Fruit fly (Drosophila melanogaster) whole organism, wandering third instar larva: ENCODE data around the gene Fer2.

Experiments used
- Abd-B ChIP-seq: fragments of >200 bp; optimal IDR thresholded peaks from 2 replicates; lab custom pipeline; 2017; ENCODE audit warnings: missing biosample characterization, missing genetic modification characterization
- CG32264 ChIP-seq: fragments of 200-800 bp; sonication (Bioruptor generic); optimal IDR thresholded peaks from 2 replicates; lab custom pipeline; 2016; ENCODE audit warnings: missing biosample characterization, missing genetic modification characterization
- CG9705 ChIP-seq: fragments of 200-800 bp; sonication (Bioruptor generic); optimal IDR thresholded peaks from 2 replicates; lab custom pipeline; 2018; ENCODE audit warnings: missing biosample characterization, mild to moderate bottlenecking, missing genetic modification characterization
- CrebA ChIP-seq: fragments of 200-800 bp; sonication (Bioruptor generic); optimal IDR thresholded peaks from 2 replicates; lab custom pipeline; 2016; ENCODE audit warnings: missing biosample characterization, mild to moderate bottlenecking, missing genetic modification characterization, borderline replicate concordance
- Dfd ChIP-seq: fragments of >200 bp; optimal IDR thresholded peaks from 2 replicates; lab custom pipeline; 2017; ENCODE audit warnings: missing biosample characterization, missing genetic modification characterization
- Dif ChIP-seq: fragments of 200-275, 200-300 bp; sonication (Bioruptor generic); optimal IDR thresholded peaks from 2 replicates; lab custom pipeline; 2018; ENCODE audit warnings: missing biosample characterization, missing genetic modification characterization; ENCODE audit not compliant: partially characterized antibody
- GATAd ChIP-seq: sonication (Bioruptor generic); optimal IDR thresholded peaks from 2 replicates; lab custom pipeline; 2016; ENCODE audit warnings: missing biosample characterization, missing genetic modification characterization
- HLH106 ChIP-seq: fragments of 200-800 bp; optimal IDR thresholded peaks from 3 replicates; lab custom pipeline; 2019; ENCODE audit warnings: missing biosample characterization, mild to moderate bottlenecking, missing genetic modification characterization, moderate library complexity
- Hnf4 ChIP-seq: fragments of 200-800 bp; sonication (Bioruptor generic); optimal IDR thresholded peaks from 2 replicates; lab custom pipeline; 2016; ENCODE audit warnings: missing biosample characterization, mild to moderate bottlenecking, missing genetic modification characterization
- Hr78 ChIP-seq: fragments of >200 bp; optimal IDR thresholded peaks from 2 replicates; lab custom pipeline; 2017; ENCODE audit warnings: missing biosample characterization, missing genetic modification characterization
- Hr83 ChIP-seq: fragments of 200-300 bp; sonication (Bioruptor generic); optimal IDR thresholded peaks from 2 replicates; lab custom pipeline; 2016; ENCODE audit warnings: missing biosample characterization, mild to moderate bottlenecking, missing genetic modification characterization, moderate library complexity; ENCODE audit not compliant: poor library complexity, severe bottlenecking
- Jra ChIP-seq: sonication (Bioruptor generic); optimal IDR thresholded peaks from 2 replicates; lab custom pipeline; 2016; ENCODE audit warnings: missing biosample characterization, missing genetic modification characterization
- Myc ChIP-seq: fragments of >200 bp; optimal IDR thresholded peaks from 2 replicates; lab custom pipeline; 2017
- N ChIP-seq: fragments of >200 bp; optimal IDR thresholded peaks from 2 replicates; lab custom pipeline; 2018; ENCODE audit warnings: missing biosample characterization, missing external identifiers, missing genetic modification characterization
- OdsH ChIP-seq: fragments of 200-800 bp; sonication (Bioruptor generic); optimal IDR thresholded peaks from 2 replicates; lab custom pipeline; 2016; ENCODE audit warnings: missing biosample characterization, mild to moderate bottlenecking, missing genetic modification characterization
- Rel ChIP-seq, 2 experiments: fragments of 200-800 bp; sonication (Bioruptor generic) in 1 of 2; optimal IDR thresholded peaks; 2 replicates in 1 of 2; 3 replicates in 1 of 2; lab custom pipeline; 2016 to 2019; ENCODE audit warnings: mild to moderate bottlenecking in 2 of 2, missing biosample characterization in 2 of 2, missing genetic modification characterization in 2 of 2, moderate library complexity in 1 of 2
- Sp1 ChIP-seq: fragments of 200-800 bp; sonication (Bioruptor generic); optimal IDR thresholded peaks from 3 replicates; lab custom pipeline; 2019; ENCODE audit warnings: missing biosample characterization, mild to moderate bottlenecking, missing genetic modification characterization, moderate library complexity
- Vsx2 ChIP-seq: fragments of 200-300, 225-300 bp; sonication (Bioruptor generic); optimal IDR thresholded peaks from 2 replicates; lab custom pipeline; 2018; ENCODE audit warnings: missing biosample characterization, missing genetic modification characterization; ENCODE audit not compliant: partially characterized antibody
- br ChIP-seq: fragments of 200-800 bp; sonication (Bioruptor generic); optimal IDR thresholded peaks from 2 replicates; lab custom pipeline; 2016; ENCODE audit warnings: missing biosample characterization, missing genetic modification characterization
- brk ChIP-seq: fragments of 200-800 bp; sonication (Bioruptor generic); optimal IDR thresholded peaks from 2 replicates; lab custom pipeline; 2016; ENCODE audit warnings: missing biosample characterization, mild to moderate bottlenecking, missing genetic modification characterization
- dl ChIP-seq, 2 experiments: fragments of 175-275, 200-275 bp in 1 of 2; fragments of 200-275 bp in 1 of 2; sonication (Bioruptor generic); optimal IDR thresholded peaks; lab custom pipeline; 2018; ENCODE audit warnings: mild to moderate bottlenecking in 2 of 2, missing biosample characterization in 2 of 2, missing genetic modification characterization in 2 of 2, moderate library complexity in 2 of 2; ENCODE audit not compliant: partially characterized antibody in 2 of 2, insufficient read depth in 1 of 2
- dmrt93B ChIP-seq: fragments of 200-800 bp; sonication (Bioruptor generic); optimal IDR thresholded peaks from 2 replicates; lab custom pipeline; 2018; ENCODE audit warnings: missing biosample characterization, mild to moderate bottlenecking, missing genetic modification characterization
- dsf ChIP-seq: sonication (Bioruptor generic); optimal IDR thresholded peaks from 2 replicates; lab custom pipeline; 2016; ENCODE audit warnings: missing biosample characterization, missing genetic modification characterization, borderline replicate concordance
- ey ChIP-seq: fragments of 200-800 bp; sonication (Bioruptor generic); optimal IDR thresholded peaks from 2 replicates; lab custom pipeline; 2016; ENCODE audit warnings: missing biosample characterization, missing genetic modification characterization
- foxo ChIP-seq, 2 experiments: fragments of 200-800 bp; sonication (Bioruptor generic); optimal IDR thresholded peaks; 2 replicates in 1 of 2; 3 replicates in 1 of 2; lab custom pipeline; 2016 to 2017; ENCODE audit warnings: missing biosample characterization in 2 of 2, missing genetic modification characterization in 2 of 2
- fru ChIP-seq: fragments of 200-800 bp; sonication (Bioruptor generic); optimal IDR thresholded peaks from 3 replicates; lab custom pipeline; 2016; ENCODE audit warnings: missing biosample characterization, mild to moderate bottlenecking, missing genetic modification characterization
- h ChIP-seq: fragments of 200-800 bp; sonication (Bioruptor generic); optimal IDR thresholded peaks from 3 replicates; lab custom pipeline; 2016; ENCODE audit warnings: missing biosample characterization, mild to moderate bottlenecking, missing genetic modification characterization
- pan ChIP-seq: fragments of >200 bp; optimal IDR thresholded peaks from 2 replicates; lab custom pipeline; 2017
- psq ChIP-seq: fragments of 200-800 bp; sonication (Bioruptor generic); optimal IDR thresholded peaks from 3 replicates; lab custom pipeline; 2017; ENCODE audit warnings: missing biosample characterization, mild to moderate bottlenecking, missing genetic modification characterization, moderate library complexity
- rgr ChIP-seq: fragments of 200-800 bp; sonication (Bioruptor generic); optimal IDR thresholded peaks from 3 replicates; lab custom pipeline; 2016; ENCODE audit warnings: missing biosample characterization, mild to moderate bottlenecking, missing genetic modification characterization
- sage ChIP-seq: fragments of 200-800 bp; sonication (Bioruptor generic); optimal IDR thresholded peaks from 2 replicates; lab custom pipeline; 2016; ENCODE audit warnings: missing biosample characterization, mild to moderate bottlenecking, missing genetic modification characterization
- sv ChIP-seq: fragments of 200-800 bp; sonication (Bioruptor generic); optimal IDR thresholded peaks from 3 replicates; lab custom pipeline; 2016; ENCODE audit warnings: missing biosample characterization, missing genetic modification characterization
- tai ChIP-seq: sonication (Bioruptor generic); optimal IDR thresholded peaks from 2 replicates; lab custom pipeline; 2016; ENCODE audit warnings: missing biosample characterization, missing genetic modification characterization
- usp ChIP-seq: fragments of >200 bp; optimal IDR thresholded peaks from 2 replicates; lab custom pipeline; 2017; ENCODE audit warnings: missing biosample characterization, missing genetic modification characterization
- woc ChIP-seq: sonication (Bioruptor generic); optimal IDR thresholded peaks from 2 replicates; lab custom pipeline; 2016; ENCODE audit warnings: missing biosample characterization, mild to moderate bottlenecking, missing genetic modification characterization

Fer2 gene

dm6 chr3R:16148712-16149111 lies 2.4 kb downstream of the Fer2 start:
- TF ChIP-seq HLH106 (tag; lab: Kevin White, UChicago) (no peak), Dfd (GFP tag; lab: Kevin White, UChicago) (no peak), dl (GFP tag; optimal IDR thresholded peaks at IDR 0.05; lab: Kevin White, UChicago; ENCODE audit: insufficient read depth in 1 of 2, partially characterized antibody in 2 of 2) (no peak), psq (GFP tag; lab: Kevin White, UChicago) (no peak), tai (GFP tag; lab: Kevin White, UChicago) (no peak), h (GFP tag; lab: Kevin White, UChicago) (no peak), Jra (GFP tag; lab: Kevin White, UChicago) (no peak), CG32264 (no peak), dmrt93B (no peak), sv (no peak)

- TF ChIP-seq dmrt93B (peak; percentile 54), CG9705 (peak; percentile 35), h (GFP tag; lab: Kevin White, UChicago) (peak; percentile 60), dl (GFP tag; optimal IDR thresholded peaks at IDR 0.05; lab: Kevin White, UChicago; ENCODE audit: insufficient read depth in 1 of 2, partially characterized antibody in 2 of 2) (peak; percentile 99 to 100), Hnf4 (GFP tag; lab: Kevin White, UChicago) (no peak), Dif (GFP tag; lab: Kevin White, UChicago) (peak; percentile 100), dsf (GFP tag; lab: Kevin White, UChicago) (no peak), Rel (GFP tag; optimal IDR thresholded peaks at IDR 0.05; lab: Kevin White, UChicago) (no peak), Rel (tag; optimal IDR thresholded peaks at IDR 0.05; lab: Kevin White, UChicago) (no peak), HLH106 (tag; lab: Kevin White, UChicago) (peak; percentile 25), foxo (GFP tag; optimal IDR thresholded peaks at IDR 0.05; lab: Kevin White, UChicago) (peak in 1 of 2 experiments; percentile 64), tai (GFP tag; lab: Kevin White, UChicago) (no peak), Jra (GFP tag; lab: Kevin White, UChicago) (peak; percentile 90), brk (GFP tag; lab: Kevin White, UChicago) (no peak), ey (peak; percentile 29), CG32264 (peak; percentile 33), sv (peak; percentile 74), N (no peak), OdsH (GFP tag; lab: Kevin White, UChicago) (peak; percentile 54), psq (GFP tag; lab: Kevin White, UChicago) (peak; percentile 20), fru (GFP tag; lab: Kevin White, UChicago) (peak; percentile 59), rgr (GFP tag; lab: Kevin White, UChicago) (peak; percentile 75), Abd-B (GFP tag; lab: Kevin White, UChicago) (no peak), woc (peak; percentile 69), Vsx2 (peak; percentile 100), Hr83 (peak; percentile 70), GATAd (GFP tag; lab: Kevin White, UChicago) (peak; percentile 56), Sp1 (peak; percentile 13), pan (lab: Kevin White, UChicago) (no peak), br (peak; percentile 34), Myc (peak; percentile 76)
Measured at dm6 chr3R:16146632-16147453, 4.3 kb downstream of the Fer2 start, which contains the start of the genes Mic26-27 and CG5916. Gene Mic26-27, minus strand, starts transcription at chr3R:16146855. Gene CG5916, plus strand, starts transcription at chr3R:16147029.

dm6 chr3R:16135616-16136015 lies 15.5 kb downstream of the Fer2 start:
- TF ChIP-seq dmrt93B (no peak), dsf (GFP tag; lab: Kevin White, UChicago) (no peak), Abd-B (GFP tag; lab: Kevin White, UChicago) (no peak), CrebA (GFP tag; lab: Kevin White, UChicago) (no peak), psq (GFP tag; lab: Kevin White, UChicago) (no peak), usp (GFP tag; lab: Kevin White, UChicago) (no peak), sage (GFP tag; lab: Kevin White, UChicago) (no peak), Hr78 (GFP tag; lab: Kevin White, UChicago) (no peak), Hr83 (no peak), Myc (no peak)
- TF ChIP-seq, all 38 proteins: peak for 0
